Worm (Caenorhabditis elegans): ENCODE results near the gene F23F1.5.
A peak's percentile ranks its signal among the peaks of the same experiment; 100 is the strongest.

Gene F23F1.5

ce11 chrII:18787-19186 lies 12.6 kb downstream of the F23F1.5 start:
- TF ChIP-seq zag-1 (tag; optimal IDR thresholded peaks at IDR 0.05) (no peak), fos-1 (tag; optimal IDR thresholded peaks at IDR 0.05) (no peak), egl-5 (tag; optimal IDR thresholded peaks at IDR 0.05) (peak; percentile 85), elt-2 (tag; optimal IDR thresholded peaks at IDR 0.05) (peak; percentile 66), mml-1 (tag; optimal IDR thresholded peaks at IDR 0.05) (no peak), lin-15B (tag; optimal IDR thresholded peaks at IDR 0.05) (peak; percentile 58), fkh-2 (tag; optimal IDR thresholded peaks at IDR 0.05) (no peak), snpc-4 (tag; optimal IDR thresholded peaks at IDR 0.05) (peak; percentile 51), nhr-76 (tag; optimal IDR thresholded peaks at IDR 0.05) (no peak), nhr-67 (tag; optimal IDR thresholded peaks at IDR 0.05) (no peak), ceh-82 (tag; optimal IDR thresholded peaks at IDR 0.05) (no peak), aly-2 (tag; optimal IDR thresholded peaks at IDR 0.05) (no peak), elt-1 (tag; optimal IDR thresholded peaks at IDR 0.05) (no peak), lsy-12 (tag; optimal IDR thresholded peaks at IDR 0.05) (peak; percentile 26), nhr-77 (tag; optimal IDR thresholded peaks at IDR 0.05) (no peak), jun-1 (tag; optimal IDR thresholded peaks at IDR 0.05) (peak; percentile 72), skn-1 (tag; optimal IDR thresholded peaks at IDR 0.05) (no peak), nhr-28 (tag; optimal IDR thresholded peaks at IDR 0.05) (no peak), unc-39 (tag; optimal IDR thresholded peaks at IDR 0.05) (no peak), ama-1 (optimal IDR thresholded peaks at IDR 0.05) (no peak), nhr-43 (tag; optimal IDR thresholded peaks at IDR 0.05; ENCODE audit: poor library complexity, severe bottlenecking) (peak; percentile 56), fkh-10 (GFP tag; optimal IDR thresholded peaks at IDR 0.05) (no peak), ceh-16 (tag; optimal IDR thresholded peaks at IDR 0.05) (no peak), mdl-1 (tag; optimal IDR thresholded peaks at IDR 0.05) (peak; percentile 68), elt-3 (tag; optimal IDR thresholded peaks at IDR 0.05) (peak in 1 of 3 experiments; percentile 61), tbx-2 (tag; optimal IDR thresholded peaks at IDR 0.05) (peak; percentile 42), daf-12 (tag; optimal IDR thresholded peaks at IDR 0.05) (no peak), lin-39 (tag; optimal IDR thresholded peaks at IDR 0.05) (peak; percentile 85), unc-62 (GFP tag; optimal IDR thresholded peaks at IDR 0.05) (no peak), nhr-12 (tag; optimal IDR thresholded peaks at IDR 0.05) (no peak), ztf-11 (tag; optimal IDR thresholded peaks at IDR 0.05) (no peak), nfya-1 (tag; optimal IDR thresholded peaks at IDR 0.05; ENCODE audit: insufficient read depth) (peak; percentile 75), eor-1 (tag; optimal IDR thresholded peaks at IDR 0.05) (no peak), nhr-23 (tag; optimal IDR thresholded peaks at IDR 0.05) (peak; percentile 81), ZK546.5 (tag; optimal IDR thresholded peaks at IDR 0.05) (no peak), nhr-25 (tag; optimal IDR thresholded peaks at IDR 0.05) (peak; percentile 95), nhr-237 (tag; optimal IDR thresholded peaks at IDR 0.05) (no peak), ztf-4 (tag; optimal IDR thresholded peaks at IDR 0.05) (peak; percentile 46), egl-27 (tag; optimal IDR thresholded peaks at IDR 0.05) (no peak), R02D3.7 (tag; optimal IDR thresholded peaks at IDR 0.05) (peak; percentile 12), sea-2 (GFP tag; optimal IDR thresholded peaks at IDR 0.05) (no peak), ceh-28 (tag; optimal IDR thresholded peaks at IDR 0.05) (peak; percentile 60), ceh-9 (tag; optimal IDR thresholded peaks at IDR 0.05) (no peak), pha-4 (tag; optimal IDR thresholded peaks at IDR 0.05) (no peak), hmg-11 (tag; optimal IDR thresholded peaks at IDR 0.05) (peak; percentile 96), nhr-11 (tag; optimal IDR thresholded peaks at IDR 0.05) (no peak), pqm-1 (tag; optimal IDR thresholded peaks at IDR 0.05) (peak; percentile 9)

ce11 chrII:12685-13084 lies 18.7 kb downstream of the F23F1.5 start, which contains the start of gene best-3:
Gene best-3, plus strand, starts transcription at chrII:12985.
- TF ChIP-seq nhr-12 (tag; optimal IDR thresholded peaks at IDR 0.05), result no peak
- TF ChIP-seq nhr-23 (tag; optimal IDR thresholded peaks at IDR 0.05), result no peak
- no peak for TF ChIP-seq pqm-1 (tag; optimal IDR thresholded peaks at IDR 0.05)
- no peak for TF ChIP-seq elt-3 (tag; optimal IDR thresholded peaks at IDR 0.05)
- no peak for TF ChIP-seq elt-1 (tag; optimal IDR thresholded peaks at IDR 0.05)
- no peak for TF ChIP-seq nhr-77 (tag; optimal IDR thresholded peaks at IDR 0.05)
- no peak for TF ChIP-seq nhr-43 (tag; optimal IDR thresholded peaks at IDR 0.05; ENCODE audit: poor library complexity, severe bottlenecking)
- no peak for TF ChIP-seq eor-1 (tag; optimal IDR thresholded peaks at IDR 0.05)
- no peak for TF ChIP-seq fkh-2 (tag; optimal IDR thresholded peaks at IDR 0.05)
- TF ChIP-seq lin-15B (tag; optimal IDR thresholded peaks at IDR 0.05), result no peak
- TF ChIP-seq fos-1 (tag; optimal IDR thresholded peaks at IDR 0.05), result no peak
- TF ChIP-seq tbx-2 (tag; optimal IDR thresholded peaks at IDR 0.05), result no peak
- TF ChIP-seq R02D3.7 (tag; optimal IDR thresholded peaks at IDR 0.05), result no peak
- TF ChIP-seq unc-39 (tag; optimal IDR thresholded peaks at IDR 0.05), result no peak
- TF ChIP-seq lin-39 (tag; optimal IDR thresholded peaks at IDR 0.05), result no peak
- no peak for TF ChIP-seq zag-1 (tag; optimal IDR thresholded peaks at IDR 0.05)
- no peak for TF ChIP-seq mdl-1 (tag; optimal IDR thresholded peaks at IDR 0.05)
- no peak for TF ChIP-seq egl-27 (tag; optimal IDR thresholded peaks at IDR 0.05)
- TF ChIP-seq ztf-4 (tag; optimal IDR thresholded peaks at IDR 0.05), result no peak

Data from whole organism, L3 larva.